Worm (Caenorhabditis elegans) whole organism, late embryonic: ENCODE data around the gene mpc-1.

Experiments used
- ama-1 ChIP-seq: fragments of 150-350 bp; optimal IDR thresholded peaks from 2 replicates; lab custom pipeline; 2014
- che-1 ChIP-seq: sonication (generic microtip); optimal IDR thresholded peaks from 2 replicates; lab custom pipeline; 2016; ENCODE audit warnings: mild to moderate bottlenecking, missing genetic modification characterization, missing compliant biosample characterization
- fkh-10 ChIP-seq: fragments of 150-350 bp; optimal IDR thresholded peaks from 2 replicates; lab custom pipeline; 2014; ENCODE audit warnings: missing biosample characterization, missing genetic modification reagents, missing genetic modification characterization
- hlh-15 ChIP-seq: sonication (generic microtip); optimal IDR thresholded peaks from 2 replicates; lab custom pipeline; 2016; ENCODE audit warnings: missing genetic modification characterization, missing compliant biosample characterization
- lin-11 ChIP-seq: fragments of 200-800 bp; sonication (Bioruptor generic); optimal IDR thresholded peaks from 2 replicates; lab custom pipeline; 2018; ENCODE audit warnings: mild to moderate bottlenecking, missing genetic modification characterization, missing compliant biosample characterization
- nfya-1 ChIP-seq: sonication (generic microtip); optimal IDR thresholded peaks from 2 replicates; lab custom pipeline; 2017; ENCODE audit warnings: missing genetic modification characterization, mild to moderate bottlenecking, missing compliant biosample characterization, antibody characterized with exemption, moderate library complexity
- nhr-11 ChIP-seq: fragments of 150-350 bp; optimal IDR thresholded peaks from 2 replicates; lab custom pipeline; 2014; ENCODE audit warnings: missing biosample characterization, missing genetic modification characterization
- pha-4 ChIP-seq: fragments of 150-350 bp; optimal IDR thresholded peaks from 2 replicates; lab custom pipeline; 2018; ENCODE audit warnings: missing biosample characterization, missing genetic modification reagents, missing genetic modification characterization
- rnt-1 ChIP-seq: sonication (generic microtip); optimal IDR thresholded peaks from 2 replicates; lab custom pipeline; 2016; ENCODE audit warnings: missing genetic modification characterization, missing compliant biosample characterization

ce11 chrIII:4370585-4370984 lies 42.7 kb upstream of the mpc-1 start, which contains the start of gene ckb-3:
- no peak for TF ChIP-seq lin-11
- TF ChIP-seq pha-4 (tag; lab: Kevin White, UChicago), result no peak
- TF ChIP-seq nhr-11 (tag; lab: Kevin White, UChicago), result no peak
- no peak for TF ChIP-seq rnt-1 (tag; lab: Kevin White, UChicago)
- no peak for TF ChIP-seq fkh-10
- TF ChIP-seq ama-1 (lab: Kevin White, UChicago), result no peak
- no peak for TF ChIP-seq nfya-1 (tag; lab: Kevin White, UChicago)
- no peak for TF ChIP-seq che-1 (tag; lab: Kevin White, UChicago)
- no peak for TF ChIP-seq hlh-15 (tag; lab: Kevin White, UChicago)
